Worm (Caenorhabditis elegans): ENCODE measurements around the gene asp-12.

- no peak for TF ChIP-seq nhr-76 (tag; optimal IDR thresholded peaks at IDR 0.05)
- TF ChIP-seq elt-2 (tag; optimal IDR thresholded peaks at IDR 0.05) = peak; percentile 67
- TF ChIP-seq snpc-4 (tag; optimal IDR thresholded peaks at IDR 0.05) = no peak
- TF ChIP-seq fos-1 (tag; optimal IDR thresholded peaks at IDR 0.05) = no peak
- no peak for TF ChIP-seq ama-1 (optimal IDR thresholded peaks at IDR 0.05)
- TF ChIP-seq ztf-11 (tag; optimal IDR thresholded peaks at IDR 0.05) = no peak
Measured at ce11 chrV:8288125-8288806, 19.3 kb downstream of the asp-12 start.
